Fruit fly (Drosophila melanogaster) whole organism, embryonic: Measurements from ENCODE around the gene CG7275.

Source experiments
- B-H2 ChIP-seq: fragments of 200-800 bp; sonication (Bioruptor generic); optimal IDR thresholded peaks from 2 replicates; lab custom pipeline; 2018; ENCODE audit warnings: missing biosample characterization, mild to moderate bottlenecking, missing genetic modification characterization
- CG10462 ChIP-seq: fragments of 200-800 bp; sonication (Bioruptor generic); optimal IDR thresholded peaks from 2 replicates; lab custom pipeline; 2016; ENCODE audit warnings: missing biosample characterization, missing genetic modification characterization
- CG10959 ChIP-seq: fragments of 200-800 bp; sonication (Bioruptor generic); IDR thresholded peaks from 2 replicates; pipeline ENCODE4 v1.3.6; 2022; ENCODE audit warnings: missing biosample characterization, missing genetic modification characterization
- CG12236 ChIP-seq: fragments of 200-800 bp; sonication (Bioruptor generic); optimal IDR thresholded peaks from 2 replicates; lab custom pipeline; 2016; ENCODE audit warnings: missing biosample characterization, missing genetic modification characterization
- CG12299 ChIP-seq: fragments of 200-800 bp; sonication (Bioruptor generic); optimal IDR thresholded peaks from 2 replicates; lab custom pipeline; 2018; ENCODE audit warnings: missing biosample characterization, mild to moderate bottlenecking, missing genetic modification characterization
- CG12659 ChIP-seq: fragments of 200-800 bp; sonication (Bioruptor generic); optimal IDR thresholded peaks from 3 replicates; lab custom pipeline; 2017; ENCODE audit warnings: mild to moderate bottlenecking, missing biosample characterization, missing genetic modification reagents, missing genetic modification characterization
- CG14710 ChIP-seq: fragments of 200-800 bp; sonication (Bioruptor generic); optimal IDR thresholded peaks from 3 replicates; lab custom pipeline; 2019; ENCODE audit warnings: missing biosample characterization, mild to moderate bottlenecking, missing genetic modification characterization, moderate library complexity
- CG16813 ChIP-seq: fragments of 200-800 bp; sonication (Bioruptor generic); IDR thresholded peaks from 3 replicates; pipeline ENCODE4 v1.3.6; 2022; ENCODE audit warnings: missing biosample characterization, missing genetic modification characterization; ENCODE audit not compliant: partially characterized antibody
- CG2120 ChIP-seq: fragments of 200-800 bp; sonication (Bioruptor generic); optimal IDR thresholded peaks from 3 replicates; lab custom pipeline; 2016; ENCODE audit warnings: missing biosample characterization, missing genetic modification characterization
- CG2889 ChIP-seq: fragments of 200-800 bp; sonication (Bioruptor generic); IDR thresholded peaks from 3 replicates; pipeline ENCODE4 v1.3.6; 2022; ENCODE audit warnings: missing biosample characterization, missing genetic modification characterization
- CG32767 ChIP-seq: fragments of 200-800 bp; sonication (Bioruptor generic); IDR thresholded peaks from 2 replicates; pipeline ENCODE4 v1.3.6; 2022; ENCODE audit warnings: missing biosample characterization, missing genetic modification characterization
- CG33213 ChIP-seq: fragments of 200-800 bp; sonication (Bioruptor generic); optimal IDR thresholded peaks from 3 replicates; lab custom pipeline; 2016; ENCODE audit warnings: missing biosample characterization, missing genetic modification characterization
- CG3847 ChIP-seq: fragments of 200-800 bp; sonication (Bioruptor generic); IDR thresholded peaks from 2 replicates; pipeline ENCODE4 v1.3.6; 2022; ENCODE audit warnings: missing biosample characterization, missing genetic modification characterization
- CG4404 ChIP-seq: fragments of 200-800 bp; sonication (Bioruptor generic); IDR thresholded peaks from 2 replicates; pipeline ENCODE4 v1.3.6; 2022; ENCODE audit warnings: missing biosample characterization, missing genetic modification characterization
- CG4707 ChIP-seq: fragments of 200-800 bp; sonication (Bioruptor generic); optimal IDR thresholded peaks from 2 replicates; lab custom pipeline; 2018; ENCODE audit warnings: missing biosample characterization, mild to moderate bottlenecking, missing genetic modification characterization, moderate library complexity
- CG5953 ChIP-seq: fragments of 200-800 bp; sonication (Bioruptor generic); IDR thresholded peaks from 2 replicates; pipeline ENCODE4 v1.3.6; 2022; ENCODE audit warnings: missing biosample characterization, missing genetic modification characterization
- CG7987 ChIP-seq: fragments of 200-800 bp; sonication (Bioruptor generic); optimal IDR thresholded peaks from 2 replicates; lab custom pipeline; 2018; ENCODE audit warnings: missing biosample characterization, mild to moderate bottlenecking, missing genetic modification characterization, moderate library complexity
- CG8359 ChIP-seq: fragments of 200-800 bp; sonication (Bioruptor generic); optimal IDR thresholded peaks from 2 replicates; lab custom pipeline; 2017; ENCODE audit warnings: missing biosample characterization, mild to moderate bottlenecking, missing genetic modification characterization, borderline replicate concordance
- CG8478 ChIP-seq: fragments of >200 bp; optimal IDR thresholded peaks from 2 replicates; lab custom pipeline; 2018
- Chrac-16 ChIP-seq: fragments of 200-800 bp; sonication (Bioruptor generic); optimal IDR thresholded peaks from 3 replicates; lab custom pipeline; 2016; ENCODE audit warnings: missing biosample characterization, missing genetic modification characterization
- D ChIP-seq, 2 experiments: fragments of 200-800 bp in 1 of 2; fragments of >200 bp in 1 of 2; sonication (Bioruptor generic) in 1 of 2; optimal IDR thresholded peaks; 2 replicates in 1 of 2; 3 replicates in 1 of 2; lab custom pipeline; 2017; ENCODE audit warnings: mild to moderate bottlenecking in 1 of 2, missing biosample characterization in 1 of 2, missing genetic modification characterization in 1 of 2, missing genetic modification reagents in 1 of 2
- Dfd ChIP-seq, 2 experiments: fragments of >200 bp; optimal IDR thresholded peaks; 2 replicates each; lab custom pipeline; 2017; ENCODE audit warnings: missing biosample characterization in 2 of 2, missing genetic modification characterization in 2 of 2
- Doc3 ChIP-seq: fragments of 200-800 bp; sonication (Bioruptor generic); IDR thresholded peaks from 3 replicates; pipeline ENCODE4 v1.3.6; 2022; ENCODE audit warnings: missing biosample characterization, missing genetic modification characterization; ENCODE audit not compliant: partially characterized antibody
- H15 ChIP-seq: fragments of 200-800 bp; sonication (Bioruptor generic); IDR thresholded peaks from 3 replicates; pipeline ENCODE4 v1.3.6; 2022; ENCODE audit warnings: missing biosample characterization, missing genetic modification characterization
- HLHmδ ChIP-seq: fragments of 200-800 bp; sonication (Bioruptor generic); optimal IDR thresholded peaks from 2 replicates; lab custom pipeline; 2018; ENCODE audit warnings: missing biosample characterization, mild to moderate bottlenecking, missing genetic modification characterization, moderate library complexity
- Hr3 ChIP-seq: fragments of 200-800 bp; sonication (Bioruptor generic); optimal IDR thresholded peaks from 3 replicates; lab custom pipeline; 2016; ENCODE audit warnings: missing biosample characterization, missing genetic modification characterization
- Hr39 ChIP-seq: fragments of >200 bp; optimal IDR thresholded peaks from 2 replicates; lab custom pipeline; 2017
- Hsf ChIP-seq: fragments of 200-800 bp; sonication (Bioruptor generic); optimal IDR thresholded peaks from 3 replicates; lab custom pipeline; 2016; ENCODE audit warnings: missing biosample characterization, missing genetic modification characterization
- Kr ChIP-seq: fragments of 200-800 bp; sonication (Bioruptor generic); optimal IDR thresholded peaks from 2 replicates; lab custom pipeline; 2017; ENCODE audit warnings: missing biosample characterization, mild to moderate bottlenecking, missing genetic modification characterization
- MBD-R2 ChIP-seq: fragments of 200-800 bp; sonication (Bioruptor generic); IDR thresholded peaks from 2 replicates; pipeline ENCODE4 v1.3.6; 2022; ENCODE audit warnings: missing biosample characterization, missing genetic modification characterization
- NK7.1 ChIP-seq: fragments of 200-800 bp; sonication (Bioruptor generic); optimal IDR thresholded peaks from 3 replicates; lab custom pipeline; 2016; ENCODE audit warnings: missing biosample characterization, missing genetic modification characterization
- Poxn ChIP-seq: fragments of 200-800 bp; sonication (Bioruptor generic); IDR thresholded peaks from 2 replicates; pipeline ENCODE4 v1.3.6; 2022; ENCODE audit warnings: missing biosample characterization, missing genetic modification characterization
- Ravus ChIP-seq: fragments of 200-800 bp; sonication (Bioruptor generic); IDR thresholded peaks from 2 replicates; pipeline ENCODE4 v1.3.6; 2022; ENCODE audit warnings: missing biosample characterization, missing genetic modification characterization
- Rfx ChIP-seq: fragments of 200-800 bp; sonication (Bioruptor generic); IDR thresholded peaks from 2 replicates; pipeline ENCODE4 v1.3.6; 2022; ENCODE audit warnings: missing biosample characterization, missing genetic modification characterization
- Rx ChIP-seq: fragments of 200-800 bp; sonication (Bioruptor generic); IDR thresholded peaks from 2 replicates; pipeline ENCODE4 v1.3.6; 2022; ENCODE audit warnings: missing biosample characterization, missing genetic modification characterization
- Xbp1 ChIP-seq: fragments of 200-800 bp; sonication (Bioruptor generic); optimal IDR thresholded peaks from 3 replicates; lab custom pipeline; 2016; ENCODE audit warnings: missing biosample characterization, mild to moderate bottlenecking, missing genetic modification characterization
- az2 ChIP-seq: fragments of 200-800 bp; sonication (Bioruptor generic); optimal IDR thresholded peaks from 3 replicates; lab custom pipeline; 2016; ENCODE audit warnings: missing biosample characterization, missing genetic modification characterization
- cas ChIP-seq: fragments of 200-800 bp; sonication (Bioruptor generic); IDR thresholded peaks from 2 replicates; pipeline ENCODE4 v1.3.6; 2022; ENCODE audit warnings: missing biosample characterization, missing genetic modification characterization
- dpn ChIP-seq, 2 experiments: fragments of 200-800 bp; sonication (Bioruptor generic); optimal IDR thresholded peaks; 3 replicates each; lab custom pipeline; 2016; ENCODE audit warnings: missing biosample characterization in 2 of 2, missing genetic modification characterization in 2 of 2
- eyg ChIP-seq: fragments of 200-800 bp; sonication (Bioruptor generic); optimal IDR thresholded peaks from 3 replicates; lab custom pipeline; 2016; ENCODE audit warnings: missing biosample characterization, missing genetic modification characterization
- gce ChIP-seq: fragments of 200-800 bp; sonication (Bioruptor generic); IDR thresholded peaks from 3 replicates; pipeline ENCODE4 v1.3.6; 2022; ENCODE audit warnings: missing biosample characterization, missing genetic modification characterization
- h ChIP-seq: fragments of >200 bp; optimal IDR thresholded peaks from 2 replicates; lab custom pipeline; 2017
- klu ChIP-seq: fragments of 200-800 bp; sonication (Bioruptor generic); IDR thresholded peaks from 2 replicates; pipeline ENCODE4 v1.3.6; 2022; ENCODE audit warnings: missing biosample characterization, missing genetic modification characterization
- lilli ChIP-seq: fragments of 200-800 bp; sonication (Bioruptor generic); optimal IDR thresholded peaks from 3 replicates; lab custom pipeline; 2016; ENCODE audit warnings: missing biosample characterization, missing genetic modification characterization
- mirr ChIP-seq: fragments of 200-800 bp; sonication (Bioruptor generic); optimal IDR thresholded peaks from 3 replicates; lab custom pipeline; 2018; ENCODE audit warnings: missing biosample characterization, mild to moderate bottlenecking, missing genetic modification characterization
- nerfin-1 ChIP-seq: fragments of 200-800 bp; sonication (Bioruptor generic); optimal IDR thresholded peaks from 3 replicates; lab custom pipeline; 2019; ENCODE audit warnings: missing biosample characterization, mild to moderate bottlenecking, missing genetic modification characterization, moderate library complexity
- odd ChIP-seq: fragments of 200-800 bp; sonication (Bioruptor generic); optimal IDR thresholded peaks from 2 replicates; lab custom pipeline; 2017; ENCODE audit warnings: missing biosample characterization, mild to moderate bottlenecking, missing genetic modification characterization
- org-1 ChIP-seq: fragments of 200-800 bp; sonication (Bioruptor generic); optimal IDR thresholded peaks from 2 replicates; lab custom pipeline; 2017; ENCODE audit warnings: missing biosample characterization, missing genetic modification characterization
- peb ChIP-seq: fragments of 200-800 bp; sonication (Bioruptor generic); IDR thresholded peaks from 2 replicates; pipeline ENCODE4 v1.3.6; 2022; ENCODE audit warnings: missing biosample characterization, missing genetic modification characterization
- scrt ChIP-seq: fragments of 200-800 bp; sonication (Bioruptor generic); optimal IDR thresholded peaks from 2 replicates; lab custom pipeline; 2018; ENCODE audit warnings: missing biosample characterization, mild to moderate bottlenecking, missing genetic modification characterization, moderate library complexity
- stwl ChIP-seq: fragments of 200-800 bp; sonication (Bioruptor generic); optimal IDR thresholded peaks from 3 replicates; lab custom pipeline; 2018; ENCODE audit warnings: missing biosample characterization, mild to moderate bottlenecking, missing genetic modification characterization, moderate library complexity
- trh ChIP-seq: fragments of 200-800 bp; sonication (Bioruptor generic); optimal IDR thresholded peaks from 2 replicates; lab custom pipeline; 2016; ENCODE audit warnings: missing biosample characterization, missing genetic modification characterization
- wek ChIP-seq: fragments of 200-800 bp; sonication (Bioruptor generic); optimal IDR thresholded peaks from 3 replicates; lab custom pipeline; 2018; ENCODE audit warnings: missing biosample characterization, mild to moderate bottlenecking, missing genetic modification characterization, moderate library complexity

Gene CG7275

dm6 chr3L:15498745-15499144, at the start of gene CG7275 (continued):
- TF ChIP-seq lilli (GFP tag; lab: Kevin White, UChicago) (no peak), Dfd (GFP tag; optimal IDR thresholded peaks at IDR 0.05; lab: Kevin White, UChicago) (no peak), klu (GFP tag; lab: Robert Waterston, UW) (no peak), Poxn (GFP tag; lab: Robert Waterston, UW) (no peak), odd (GFP tag; lab: Kevin White, UChicago) (no peak), gce (GFP tag; lab: Robert Waterston, UW) (no peak), MBD-R2 (peak; percentile 91), CG12659 (peak; percentile 48), CG2889 (GFP tag; lab: Robert Waterston, UW) (no peak), CG3847 (GFP tag; lab: Robert Waterston, UW) (peak; percentile 73), CG8478 (lab: Kevin White, UChicago) (no peak), CG10959 (no peak), peb (GFP tag; lab: Robert Waterston, UW) (no peak), wek (GFP tag; lab: Kevin White, UChicago) (no peak), NK7.1 (no peak), CG4404 (GFP tag; lab: Robert Waterston, UW) (no peak), CG32767 (GFP tag; lab: Robert Waterston, UW) (no peak), HLHmδ (no peak), dpn (GFP tag; optimal IDR thresholded peaks at IDR 0.05; lab: Kevin White, UChicago) (no peak), Hr39 (lab: Kevin White, UChicago) (no peak), B-H2 (GFP tag; lab: Kevin White, UChicago) (peak; percentile 18), trh (GFP tag; lab: Kevin White, UChicago) (no peak), Doc3 (GFP tag; lab: Robert Waterston, UW) (no peak), cas (no peak), CG16813 (GFP tag; lab: Robert Waterston, UW) (peak; percentile 37; the same call in 2 of the 3 replicates), org-1 (GFP tag; lab: Kevin White, UChicago) (no peak), Hsf (GFP tag; lab: Kevin White, UChicago) (no peak), Hr3 (no peak), CG7987 (peak; percentile 36), Chrac-16 (GFP tag; lab: Kevin White, UChicago) (no peak), eyg (GFP tag; lab: Kevin White, UChicago) (no peak), CG12236 (GFP tag; lab: Kevin White, UChicago) (no peak), CG8359 (no peak), CG14710 (tag; lab: Kevin White, UChicago) (peak; percentile 100), CG33213 (peak; percentile 15), H15 (GFP tag; lab: Robert Waterston, UW) (no peak), stwl (peak; percentile 92), CG5953 (GFP tag; lab: Robert Waterston, UW) (no peak), D (optimal IDR thresholded peaks at IDR 0.05; lab: Kevin White, UChicago) (no peak), D (GFP tag; optimal IDR thresholded peaks at IDR 0.05; lab: Kevin White, UChicago) (no peak), mirr (GFP tag; lab: Kevin White, UChicago) (peak; percentile 34), CG4707 (GFP tag; lab: Kevin White, UChicago) (no peak), CG2120 (GFP tag; lab: Kevin White, UChicago) (no peak), h (lab: Kevin White, UChicago) (no peak), scrt (no peak), Xbp1 (no peak), Rx (no peak), Rfx (GFP tag; lab: Robert Waterston, UW) (no peak), Kr (GFP tag; lab: Kevin White, UChicago) (no peak), Ravus (no peak), az2 (GFP tag; lab: Kevin White, UChicago) (no peak), nerfin-1 (tag; lab: Kevin White, UChicago) (no peak), CG12299 (tag; lab: Kevin White, UChicago) (no peak), CG10462 (GFP tag; lab: Kevin White, UChicago) (no peak)
